Fruit fly (Drosophila melanogaster) whole organism: ENCODE results near the gene CG14260.

Source experiments
- CG8478 ChIP-seq: fragments of >200 bp; optimal IDR thresholded peaks from 2 replicates; lab custom pipeline; 2018; ENCODE audit warnings: inconsistent platforms
- Dll ChIP-seq: fragments of >200 bp; optimal IDR thresholded peaks from 2 replicates; lab custom pipeline; 2017
- EcR ChIP-seq, 2 experiments: fragments of >200 bp; optimal IDR thresholded peaks; 2 replicates each; lab custom pipeline; 2017; ENCODE audit warnings: missing biosample characterization in 2 of 2, missing genetic modification characterization in 2 of 2, missing genetic modification reagents in 2 of 2
- pan ChIP-seq: fragments of >200 bp; optimal IDR thresholded peaks from 2 replicates; lab custom pipeline; 2017
- psq ChIP-seq: fragments of >200 bp; optimal IDR thresholded peaks from 2 replicates; lab custom pipeline; 2017
- usp ChIP-seq: fragments of >200 bp; optimal IDR thresholded peaks from 2 replicates; lab custom pipeline; 2017; ENCODE audit warnings: missing biosample characterization, missing genetic modification characterization, mixed read lengths

dm6 chr3R:27247892-27248291 is 17.4 kb upstream of the CG14260 start, which contains the start of gene CG5984:
- TF ChIP-seq psq (no peak), Dll (lab: Kevin White, UChicago) (no peak), EcR (GFP tag; optimal IDR thresholded peaks at IDR 0.05; lab: Kevin White, UChicago) (no peak), pan (lab: Kevin White, UChicago) (no peak), CG8478 (no peak), usp (GFP tag; lab: Kevin White, UChicago) (no peak)
